Worm (Caenorhabditis elegans) whole organism, early embryonic: ENCODE results near the gene unc-42.

Source experiments
- B0310.2 ChIP-seq: sonication (generic microtip); optimal IDR thresholded peaks from 2 replicates; lab custom pipeline; 2016; ENCODE audit warnings: mild to moderate bottlenecking, missing genetic modification characterization, missing compliant biosample characterization
- aly-1 ChIP-seq: sonication (generic microtip); optimal IDR thresholded peaks from 2 replicates; lab custom pipeline; 2016; ENCODE audit warnings: missing genetic modification characterization, missing compliant biosample characterization
- ama-1 ChIP-seq: fragments of 150-350 bp; optimal IDR thresholded peaks from 2 replicates; lab custom pipeline; 2014
- ets-7 ChIP-seq: sonication (generic microtip); optimal IDR thresholded peaks from 2 replicates; lab custom pipeline; 2016; ENCODE audit warnings: missing genotype, missing genetic modification characterization, missing compliant biosample characterization
- hmg-4 ChIP-seq: fragments of 200-800 bp; sonication (Bioruptor generic); optimal IDR thresholded peaks from 2 replicates; lab custom pipeline; 2018; ENCODE audit warnings: mild to moderate bottlenecking, missing genetic modification characterization, missing compliant biosample characterization
- pes-1 ChIP-seq: fragments of 200-800 bp; sonication (Bioruptor generic); IDR thresholded peaks from 2 replicates; pipeline ENCODE4 v1.3.6; 2022; ENCODE audit warnings: missing genetic modification reagents, missing genetic modification characterization, missing compliant biosample characterization

DNA sequence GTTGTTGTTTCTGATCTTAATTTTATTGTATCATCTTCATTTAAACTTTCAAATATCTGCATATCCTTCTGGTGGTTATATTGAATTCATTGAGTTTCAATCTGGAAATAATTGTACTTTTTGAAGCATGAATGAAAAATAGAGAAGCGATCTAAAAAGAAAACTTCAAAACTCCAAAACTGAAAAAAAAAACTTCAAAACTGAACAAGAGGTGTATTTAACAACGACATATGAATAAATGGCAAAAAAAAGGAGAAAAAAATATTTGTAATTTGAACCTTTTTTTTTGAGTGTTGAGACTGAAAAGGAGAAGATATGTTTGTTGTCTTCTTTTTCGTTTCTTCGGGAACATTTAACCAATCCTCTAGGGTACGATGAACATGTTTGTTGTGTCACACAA lies 11.3 kb downstream of the unc-42 start, which contains the start of gene F58E6.11:
- TF ChIP-seq aly-1 (tag; lab: Kevin White, UChicago) (no peak), ets-7 (tag; lab: Kevin White, UChicago) (no peak), ama-1 (no peak), pes-1 (GFP tag; lab: Robert Waterston, UW) (no peak), B0310.2 (no peak), hmg-4 (GFP tag; lab: Kevin White, UChicago) (no peak)
